Worm (Caenorhabditis elegans) whole organism, mixed stage, embryonic: ENCODE data around the gene cul-2.

Experiments used
- ces-1 ChIP-seq: fragments of 150-350 bp; optimal IDR thresholded peaks from 2 replicates; lab custom pipeline; 2014; ENCODE audit warnings: missing biosample characterization, missing genetic modification reagents, missing genetic modification characterization
- cnd-1 ChIP-seq: fragments of 200-800 bp; sonication (Bioruptor generic); optimal IDR thresholded peaks from 2 replicates; lab custom pipeline; 2018; ENCODE audit warnings: mild to moderate bottlenecking, missing genetic modification characterization, missing compliant biosample characterization
- elt-1 ChIP-seq: sonication (generic microtip); optimal IDR thresholded peaks from 2 replicates; lab custom pipeline; 2017; ENCODE audit warnings: missing genetic modification characterization, mild to moderate bottlenecking, missing compliant biosample characterization, antibody characterized with exemption, moderate library complexity, borderline replicate concordance; ENCODE audit not compliant: insufficient read depth
- elt-3 ChIP-seq: fragments of 150-350 bp; optimal IDR thresholded peaks from 2 replicates; lab custom pipeline; 2014; ENCODE audit warnings: missing biosample characterization, missing genetic modification characterization
- flh-1 ChIP-seq: fragments of 200-800 bp; sonication (Bioruptor generic); optimal IDR thresholded peaks from 2 replicates; lab custom pipeline; 2018; ENCODE audit warnings: mild to moderate bottlenecking, missing genetic modification characterization, moderate library complexity, missing compliant biosample characterization
- hlh-1 ChIP-seq: fragments of 150-350 bp; optimal IDR thresholded peaks from 2 replicates; lab custom pipeline; 2014; ENCODE audit warnings: missing biosample characterization, missing genetic modification reagents, missing genetic modification characterization
- lin-13 ChIP-seq: fragments of 150-350 bp; optimal IDR thresholded peaks from 2 replicates; lab custom pipeline; 2014; ENCODE audit warnings: missing biosample characterization, missing genetic modification characterization
- mab-5 ChIP-seq: fragments of 150-350 bp; optimal IDR thresholded peaks from 2 replicates; lab custom pipeline; 2014; ENCODE audit warnings: missing biosample characterization, missing genetic modification characterization
- nhr-28 ChIP-seq: fragments of 150-350 bp; optimal IDR thresholded peaks from 2 replicates; lab custom pipeline; 2014; ENCODE audit warnings: missing biosample characterization, missing genetic modification characterization
- sptf-1 ChIP-seq: sonication (generic microtip); optimal IDR thresholded peaks from 2 replicates; lab custom pipeline; 2017; ENCODE audit warnings: mild to moderate bottlenecking, missing genetic modification characterization, moderate library complexity, missing compliant biosample characterization
- unc-62 ChIP-seq: fragments of 150-350 bp; optimal IDR thresholded peaks from 2 replicates; lab custom pipeline; 2014; ENCODE audit warnings: missing biosample characterization, missing genetic modification reagents, missing genetic modification characterization

ce11 chrIII:13735008-13735407, 47.9 kb downstream of the cul-2 start, which contains the start of gene W06F12.3:
- TF ChIP-seq sptf-1 (tag; lab: Kevin White, UChicago) (no peak), mab-5 (tag; lab: Kevin White, UChicago) (no peak), unc-62 (GFP tag; lab: Kevin White, UChicago) (no peak), nhr-28 (tag; lab: Kevin White, UChicago) (no peak), ces-1 (GFP tag; lab: Kevin White, UChicago) (no peak), elt-1 (tag; lab: Kevin White, UChicago) (no peak), cnd-1 (tag; lab: Kevin White, UChicago) (no peak), flh-1 (GFP tag; lab: Kevin White, UChicago) (no peak), lin-13 (no peak), hlh-1 (no peak), elt-3 (tag; lab: Kevin White, UChicago) (no peak)
